Fruit fly (Drosophila melanogaster) whole organism, pupa: ENCODE results near the gene simj.

Experiments used
- CG10348 ChIP-seq: fragments of 200-800 bp; sonication (Bioruptor generic); IDR thresholded peaks from 2 replicates; pipeline ENCODE4 v1.3.6; 2022; ENCODE audit warnings: missing biosample characterization, missing genetic modification characterization
- CG12605 ChIP-seq: fragments of 200-800 bp; sonication (Bioruptor generic); IDR thresholded peaks from 2 replicates; pipeline ENCODE4 v1.3.6; 2022; ENCODE audit warnings: missing biosample characterization, missing genetic modification characterization
- CG13204 ChIP-seq: fragments of 200-800 bp; sonication (Bioruptor generic); optimal IDR thresholded peaks from 2 replicates; lab custom pipeline; 2018; ENCODE audit warnings: missing biosample characterization, mild to moderate bottlenecking, missing genetic modification characterization, moderate library complexity
- CG14655 ChIP-seq: fragments of 200-800 bp; sonication (Bioruptor generic); optimal IDR thresholded peaks from 3 replicates; lab custom pipeline; 2017; ENCODE audit warnings: mild to moderate bottlenecking, missing biosample characterization, missing genetic modification reagents, missing genetic modification characterization
- CG15710 ChIP-seq: fragments of 200-800 bp; sonication (Bioruptor generic); optimal IDR thresholded peaks from 2 replicates; lab custom pipeline; 2018; ENCODE audit warnings: missing biosample characterization, mild to moderate bottlenecking, missing genetic modification characterization, moderate library complexity
- CG17806 ChIP-seq: fragments of 200-800 bp; sonication (Bioruptor generic); optimal IDR thresholded peaks from 2 replicates; lab custom pipeline; 2018; ENCODE audit warnings: missing biosample characterization, mild to moderate bottlenecking, missing genetic modification characterization, moderate library complexity
- CG32121 ChIP-seq: fragments of 200-800 bp; sonication (Bioruptor generic); IDR thresholded peaks from 2 replicates; pipeline ENCODE4 v1.3.6; 2022; ENCODE audit warnings: missing biosample characterization, missing genetic modification characterization
- CG34367 ChIP-seq: fragments of 200-800 bp; sonication (Bioruptor generic); optimal IDR thresholded peaks from 2 replicates; lab custom pipeline; 2018; ENCODE audit warnings: missing biosample characterization, mild to moderate bottlenecking, missing genetic modification characterization
- CG4496 ChIP-seq: fragments of 200-800 bp; sonication (Bioruptor generic); IDR thresholded peaks from 3 replicates; pipeline ENCODE4 v1.3.6; 2022; ENCODE audit warnings: missing biosample characterization, missing genetic modification characterization
- CG8159 ChIP-seq: fragments of 200-800 bp; sonication (Bioruptor generic); optimal IDR thresholded peaks from 3 replicates; lab custom pipeline; 2018; ENCODE audit warnings: missing biosample characterization, mild to moderate bottlenecking, missing genetic modification characterization, moderate library complexity
- CG8301 ChIP-seq: fragments of 200-800 bp; sonication (Bioruptor generic); optimal IDR thresholded peaks from 2 replicates; lab custom pipeline; 2018; ENCODE audit warnings: missing biosample characterization, mild to moderate bottlenecking, missing genetic modification characterization
- CG9948 ChIP-seq: fragments of 200-800 bp; sonication (Bioruptor generic); optimal IDR thresholded peaks from 2 replicates; lab custom pipeline; 2018; ENCODE audit warnings: missing biosample characterization, mild to moderate bottlenecking, missing genetic modification characterization, moderate library complexity
- D1 ChIP-seq: fragments of 200-800 bp; sonication (Bioruptor generic); optimal IDR thresholded peaks from 2 replicates; lab custom pipeline; 2018; ENCODE audit warnings: missing biosample characterization, mild to moderate bottlenecking, missing genetic modification characterization, moderate library complexity
- EcR ChIP-seq: fragments of 200-800 bp; sonication (Bioruptor generic); optimal IDR thresholded peaks from 3 replicates; lab custom pipeline; 2019; ENCODE audit warnings: missing biosample characterization, missing genetic modification characterization, mild to moderate bottlenecking, moderate library complexity, missing genetic modification reagents
- Ets98B ChIP-seq: fragments of 200-800 bp; sonication (Bioruptor generic); IDR thresholded peaks from 2 replicates; pipeline ENCODE4 v1.3.6; 2022; ENCODE audit warnings: missing biosample characterization, missing genetic modification characterization
- Pif1A ChIP-seq: fragments of 200-800 bp; sonication (Bioruptor generic); optimal IDR thresholded peaks from 3 replicates; lab custom pipeline; 2016; ENCODE audit warnings: missing biosample characterization, missing genetic modification characterization
- Pif1B ChIP-seq: fragments of 200-800 bp; sonication (Bioruptor generic); optimal IDR thresholded peaks from 3 replicates; lab custom pipeline; 2016; ENCODE audit warnings: missing biosample characterization, missing genetic modification characterization
- Snoo ChIP-seq: fragments of 200-800 bp; sonication (Bioruptor generic); optimal IDR thresholded peaks from 3 replicates; lab custom pipeline; 2017; ENCODE audit warnings: missing biosample characterization, mild to moderate bottlenecking, missing genetic modification characterization, inconsistent platforms
- fd96Ca ChIP-seq: fragments of 200-800 bp; sonication (Bioruptor generic); IDR thresholded peaks from 3 replicates; pipeline ENCODE4 v1.3.6; 2022; ENCODE audit warnings: missing biosample characterization, missing genetic modification characterization
- gl ChIP-seq: fragments of 200-800 bp; sonication (Bioruptor generic); optimal IDR thresholded peaks from 2 replicates; lab custom pipeline; 2018; ENCODE audit warnings: missing biosample characterization, mild to moderate bottlenecking, missing genetic modification characterization
- rn ChIP-seq: fragments of 200-800 bp; sonication (Bioruptor generic); IDR thresholded peaks from 2 replicates; pipeline ENCODE4 v1.3.6; 2022; ENCODE audit warnings: missing biosample characterization, missing genetic modification characterization

The simj gene

DNA sequence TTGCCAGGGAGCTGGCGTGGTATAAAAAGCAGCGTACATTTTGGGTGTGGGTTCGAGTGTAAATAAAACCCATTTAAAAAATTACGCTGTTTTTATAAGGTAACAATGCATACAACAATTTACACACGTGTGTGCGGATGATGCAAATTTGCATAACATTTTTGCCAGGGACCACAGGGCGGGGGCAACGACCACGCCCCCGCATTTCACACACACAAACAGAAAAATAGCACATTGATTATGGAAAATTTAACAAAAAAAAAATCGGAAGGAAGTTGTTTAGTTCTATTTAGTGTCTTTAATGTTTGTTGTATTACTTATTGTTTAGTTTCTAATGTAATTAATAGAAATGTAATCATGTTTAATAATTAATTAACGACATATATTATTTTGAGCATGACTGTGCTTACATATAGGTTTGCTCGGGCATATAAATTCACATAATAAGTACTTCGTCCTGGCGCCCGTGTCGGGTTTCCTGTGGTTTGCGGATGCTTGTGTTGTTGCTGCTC is 40.0 kb downstream of the simj start:
- peak; percentile 6 for TF ChIP-seq CG14655 (GFP tag; lab: Kevin White, UChicago)
- TF ChIP-seq CG9948 (tag; lab: Kevin White, UChicago): peak; percentile 16
- TF ChIP-seq CG15710 (tag; lab: Kevin White, UChicago): peak; percentile 18
- 0 out of 2 replicates have a peak, but pooled peaks have one; percentile 35 for TF ChIP-seq CG12605 (GFP tag; lab: Robert Waterston, UW)
- TF ChIP-seq CG34367 (tag; lab: Kevin White, UChicago): peak; percentile 16
- no peak for TF ChIP-seq CG10348 (GFP tag; lab: Robert Waterston, UW)
- peak; percentile 16; the same call in 1 of the 3 replicates for TF ChIP-seq CG4496 (GFP tag; lab: Robert Waterston, UW)
- peak; percentile 26 for TF ChIP-seq Snoo (tag; lab: Kevin White, UChicago)
- TF ChIP-seq CG8159: peak; percentile 53
- peak; percentile 4 for TF ChIP-seq CG8301 (tag; lab: Kevin White, UChicago)
- no peak for TF ChIP-seq EcR (GFP tag; lab: Kevin White, UChicago)
- no peak for TF ChIP-seq fd96Ca (GFP tag; lab: Robert Waterston, UW)
- peak; percentile 39 for TF ChIP-seq CG17806 (tag; lab: Kevin White, UChicago)
- TF ChIP-seq D1 (tag; lab: Kevin White, UChicago): no peak

DNA sequence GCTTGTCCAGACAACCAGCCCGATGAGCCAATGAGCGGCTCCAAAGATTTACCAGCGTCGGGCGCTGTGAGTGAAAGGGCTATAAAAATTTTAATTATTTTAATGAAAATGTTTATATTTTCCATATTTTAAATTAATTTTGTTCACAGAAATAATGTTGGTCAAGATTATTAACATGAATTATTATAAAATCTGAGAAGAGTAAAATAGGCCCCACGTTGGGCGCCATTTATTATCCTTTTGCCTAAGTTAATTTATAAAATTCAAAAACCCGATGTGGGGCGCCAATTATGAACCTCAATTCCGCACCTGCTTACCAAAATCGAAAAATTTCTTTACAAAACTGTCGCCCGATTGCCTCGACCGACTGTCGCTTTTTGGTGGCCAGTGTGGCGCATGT is 44.6 kb downstream of the simj start:
- peak; percentile 49 for TF ChIP-seq rn (GFP tag; lab: Robert Waterston, UW)
- TF ChIP-seq fd96Ca (GFP tag; lab: Robert Waterston, UW): 0 out of 3 replicates have a peak, but pooled peaks have one; percentile 52
- peak; percentile 18 for TF ChIP-seq CG9948 (tag; lab: Kevin White, UChicago)
- TF ChIP-seq Pif1B (GFP tag; lab: Kevin White, UChicago): peak; percentile 2
- no peak; the same call in 1 of the 3 replicates for TF ChIP-seq CG4496 (GFP tag; lab: Robert Waterston, UW)
- TF ChIP-seq EcR (GFP tag; lab: Kevin White, UChicago): no peak
- peak; percentile 59 for TF ChIP-seq CG8301 (tag; lab: Kevin White, UChicago)
- peak; percentile 50 for TF ChIP-seq Pif1A (GFP tag; lab: Kevin White, UChicago)
- peak; percentile 7; the same call in 1 of the 2 replicates for TF ChIP-seq CG10348 (GFP tag; lab: Robert Waterston, UW)
- peak; percentile 34 for TF ChIP-seq CG17806 (tag; lab: Kevin White, UChicago)
- peak; percentile 52 for TF ChIP-seq Snoo (tag; lab: Kevin White, UChicago)
- TF ChIP-seq CG15710 (tag; lab: Kevin White, UChicago): peak; percentile 42
- peak; percentile 58 for TF ChIP-seq Ets98B (GFP tag; lab: Robert Waterston, UW)
- TF ChIP-seq CG32121: peak; percentile 80
- TF ChIP-seq CG12605 (GFP tag; lab: Robert Waterston, UW): no peak
- peak; percentile 70 for TF ChIP-seq CG14655 (GFP tag; lab: Kevin White, UChicago)
- TF ChIP-seq CG13204 (GFP tag; lab: Kevin White, UChicago): no peak
- TF ChIP-seq CG8159: peak; percentile 46

DNA sequence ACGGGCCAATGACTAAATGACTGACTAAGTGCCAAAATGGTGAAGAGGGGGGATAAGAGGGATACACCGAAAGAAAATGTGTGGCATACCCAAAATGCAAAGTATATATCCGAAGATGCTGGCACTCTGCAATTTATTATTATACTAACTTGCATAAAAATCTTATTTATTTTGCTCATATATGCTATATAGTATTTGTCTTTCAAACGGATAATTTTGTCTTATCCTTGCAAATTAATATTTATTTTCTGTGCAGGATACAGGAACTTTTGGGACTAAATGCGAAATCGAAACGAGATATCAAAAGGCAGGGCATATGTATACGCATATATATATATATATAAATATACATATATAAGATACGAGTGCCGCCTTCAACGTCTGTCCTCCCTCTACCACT is 46.8 kb downstream of the simj start:
- TF ChIP-seq CG34367 (tag; lab: Kevin White, UChicago) (peak; percentile 23), Snoo (tag; lab: Kevin White, UChicago) (peak; percentile 64), Pif1B (GFP tag; lab: Kevin White, UChicago) (peak; percentile 52), CG13204 (GFP tag; lab: Kevin White, UChicago) (no peak), D1 (tag; lab: Kevin White, UChicago) (no peak), CG4496 (GFP tag; lab: Robert Waterston, UW) (peak; percentile 36; the same call in 1 of the 3 replicates), CG8159 (peak; percentile 81), CG15710 (tag; lab: Kevin White, UChicago) (peak; percentile 75), Ets98B (GFP tag; lab: Robert Waterston, UW) (no peak), CG14655 (GFP tag; lab: Kevin White, UChicago) (peak; percentile 17), CG10348 (GFP tag; lab: Robert Waterston, UW) (no peak), CG8301 (tag; lab: Kevin White, UChicago) (no peak), CG12605 (GFP tag; lab: Robert Waterston, UW) (no peak), CG9948 (tag; lab: Kevin White, UChicago) (peak; percentile 69), fd96Ca (GFP tag; lab: Robert Waterston, UW) (no peak), rn (GFP tag; lab: Robert Waterston, UW) (no peak), gl (tag; lab: Kevin White, UChicago) (no peak), Pif1A (GFP tag; lab: Kevin White, UChicago) (no peak), EcR (GFP tag; lab: Kevin White, UChicago) (peak; percentile 36), CG17806 (tag; lab: Kevin White, UChicago) (peak; percentile 61), CG32121 (no peak)
- TF ChIP-seq, all 21 proteins: peak for 10

DNA sequence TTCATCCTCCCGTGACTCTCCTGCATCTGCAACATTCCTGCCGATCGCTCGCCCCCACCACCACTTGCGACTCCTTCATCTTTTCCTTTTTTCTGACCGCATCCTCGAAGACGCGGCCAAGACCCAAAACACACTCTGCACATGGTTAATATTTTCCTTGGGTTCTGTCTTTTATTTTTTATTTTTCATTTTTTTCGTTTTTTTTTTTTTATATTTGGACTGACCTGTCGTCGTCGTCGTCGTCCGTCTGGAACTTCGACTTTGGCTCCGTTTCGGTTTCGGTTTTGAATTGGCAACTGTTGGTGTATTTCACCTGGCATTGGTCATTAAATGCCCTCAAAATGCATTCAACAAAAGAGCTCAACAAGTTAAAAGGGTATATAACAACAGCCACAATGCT is 47.5 kb downstream of the simj start:
- TF ChIP-seq CG4496 (GFP tag; lab: Robert Waterston, UW): peak; percentile 49; the same call in 1 of the 3 replicates
- TF ChIP-seq CG34367 (tag; lab: Kevin White, UChicago): no peak
- TF ChIP-seq CG8159: no peak

DNA sequence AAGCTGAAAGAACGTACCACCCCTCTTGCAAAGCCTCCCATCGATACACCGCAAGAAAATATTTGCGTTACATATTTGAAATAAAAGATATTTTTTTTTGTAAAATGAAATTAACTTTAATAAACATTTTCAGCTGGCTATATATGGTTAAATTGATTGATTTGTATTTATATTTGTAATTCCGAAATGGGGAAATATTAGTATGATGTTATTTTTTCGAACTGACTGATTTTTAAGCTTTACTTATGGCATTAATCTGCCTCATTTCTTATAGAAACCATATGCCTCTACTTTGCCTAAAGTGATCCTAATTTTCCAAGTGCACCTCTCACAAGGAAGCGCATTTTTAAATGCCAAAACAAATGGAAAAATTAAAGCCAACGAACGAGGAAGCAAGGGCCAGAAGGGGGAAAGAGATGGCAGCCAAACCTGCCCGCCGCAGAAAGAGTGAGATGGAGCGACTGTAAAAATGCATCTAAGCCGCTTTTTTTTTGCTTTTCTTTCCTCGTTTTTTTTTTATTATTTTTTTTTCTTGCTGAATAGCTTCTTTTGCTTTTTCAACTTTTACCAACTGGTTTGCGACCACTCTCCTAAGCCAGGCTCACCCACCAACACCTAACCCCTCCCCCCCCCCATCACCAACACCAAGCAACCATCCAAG is 49.0 kb downstream of the simj start:
- TF ChIP-seq CG15710 (tag; lab: Kevin White, UChicago): peak; percentile 45
- peak; percentile 66 for TF ChIP-seq CG8159
- TF ChIP-seq CG9948 (tag; lab: Kevin White, UChicago): peak; percentile 61
- no peak for TF ChIP-seq CG10348 (GFP tag; lab: Robert Waterston, UW)
- no peak for TF ChIP-seq gl (tag; lab: Kevin White, UChicago)
- peak; percentile 52 for TF ChIP-seq CG17806 (tag; lab: Kevin White, UChicago)
- TF ChIP-seq CG32121: peak; percentile 78
- peak; percentile 73 for TF ChIP-seq Snoo (tag; lab: Kevin White, UChicago)
- peak; percentile 93 for TF ChIP-seq CG4496 (GFP tag; lab: Robert Waterston, UW)
- TF ChIP-seq Pif1A (GFP tag; lab: Kevin White, UChicago): peak; percentile 76
- TF ChIP-seq Pif1B (GFP tag; lab: Kevin White, UChicago): peak; percentile 70
- TF ChIP-seq CG34367 (tag; lab: Kevin White, UChicago): peak; percentile 2
- TF ChIP-seq fd96Ca (GFP tag; lab: Robert Waterston, UW): peak; percentile 87
- TF ChIP-seq CG8301 (tag; lab: Kevin White, UChicago): peak; percentile 82
- TF ChIP-seq CG13204 (GFP tag; lab: Kevin White, UChicago): no peak
- TF ChIP-seq CG14655 (GFP tag; lab: Kevin White, UChicago): peak; percentile 95
- peak; percentile 90 for TF ChIP-seq Ets98B (GFP tag; lab: Robert Waterston, UW)
- TF ChIP-seq EcR (GFP tag; lab: Kevin White, UChicago): no peak
- peak; percentile 96 for TF ChIP-seq CG12605 (GFP tag; lab: Robert Waterston, UW)
- TF ChIP-seq rn (GFP tag; lab: Robert Waterston, UW): peak; percentile 68
- peak; percentile 60 for TF ChIP-seq D1 (tag; lab: Kevin White, UChicago)
